Fruit fly (Drosophila melanogaster): ENCODE results near the gene CG15186.

The CG15186 gene

dm6 chr3R:6534059-6534458, 55.9 kb downstream of the CG15186 start:
- no peak for TF ChIP-seq Myc (optimal IDR thresholded peaks at IDR 0.05)
- TF ChIP-seq foxo (GFP tag; optimal IDR thresholded peaks at IDR 0.05): no peak
- TF ChIP-seq HLH106 (tag; optimal IDR thresholded peaks at IDR 0.05): no peak
- no peak for TF ChIP-seq rgr (GFP tag; optimal IDR thresholded peaks at IDR 0.05)
- no peak for TF ChIP-seq ey (GFP tag; optimal IDR thresholded peaks at IDR 0.05)
- TF ChIP-seq GATAd (GFP tag; optimal IDR thresholded peaks at IDR 0.05): no peak
- TF ChIP-seq CrebA (GFP tag; optimal IDR thresholded peaks at IDR 0.05; ENCODE audit: borderline replicate concordance): no peak
- TF ChIP-seq br (GFP tag; optimal IDR thresholded peaks at IDR 0.05): no peak
- TF ChIP-seq Dfd (GFP tag; optimal IDR thresholded peaks at IDR 0.05): no peak
- no peak for TF ChIP-seq brk (GFP tag; optimal IDR thresholded peaks at IDR 0.05)
- no peak for TF ChIP-seq Hr83 (GFP tag; optimal IDR thresholded peaks at IDR 0.05; ENCODE audit: poor library complexity, severe bottlenecking)
- no peak for TF ChIP-seq Abd-B (GFP tag; optimal IDR thresholded peaks at IDR 0.05)
- no peak for TF ChIP-seq Hnf4 (GFP tag; optimal IDR thresholded peaks at IDR 0.05)
- TF ChIP-seq Hr78 (GFP tag; optimal IDR thresholded peaks at IDR 0.05): no peak

All from whole organism, wandering third instar larva.